Worm (Caenorhabditis elegans) whole organism, young adult: ENCODE measurements around the gene F33E11.2.

Experiments
- C17E4.6 ChIP-seq: fragments of 200-800 bp; sonication (Bioruptor generic); IDR thresholded peaks from 2 replicates; pipeline ENCODE4 v1.3.6; 2022; ENCODE audit warnings: missing genetic modification reagents, missing genetic modification characterization, missing compliant biosample characterization
- F33H1.4 ChIP-seq: fragments of 200-800 bp; sonication (Bioruptor generic); IDR thresholded peaks from 2 replicates; pipeline ENCODE4 v1.3.6; 2022; ENCODE audit warnings: missing genetic modification reagents, missing genetic modification characterization, missing compliant biosample characterization
- F37B4.10 ChIP-seq: fragments of 200-800 bp; sonication (Bioruptor generic); IDR thresholded peaks from 2 replicates; pipeline ENCODE4 v1.3.6; 2022; ENCODE audit warnings: missing genetic modification characterization, missing compliant biosample characterization
- F49E8.2 ChIP-seq: sonication (generic microtip); optimal IDR thresholded peaks from 3 replicates; lab custom pipeline; 2017; ENCODE audit warnings: missing genetic modification characterization, mild to moderate bottlenecking, missing compliant biosample characterization, antibody characterized with exemption, moderate library complexity; ENCODE audit not compliant: insufficient read depth
- F55B11.4 ChIP-seq: sonication (generic microtip); optimal IDR thresholded peaks from 2 replicates; lab custom pipeline; 2016; ENCODE audit warnings: missing compliant biosample characterization, missing genetic modification characterization, borderline replicate concordance; ENCODE audit not compliant: insufficient read depth
- F57A8.1 ChIP-seq: fragments of 200-800 bp; sonication (Bioruptor generic); optimal IDR thresholded peaks from 2 replicates; lab custom pipeline; 2018; ENCODE audit warnings: mild to moderate bottlenecking, missing genetic modification characterization, moderate library complexity, missing compliant biosample characterization
- F57C9.4 ChIP-seq: sonication (generic microtip); optimal IDR thresholded peaks from 2 replicates; lab custom pipeline; 2017; ENCODE audit warnings: mild to moderate bottlenecking, missing genetic modification characterization, missing compliant biosample characterization
- K12H6.12 ChIP-seq: fragments of 200-800 bp; sonication (Bioruptor generic); optimal IDR thresholded peaks from 2 replicates; lab custom pipeline; 2018; ENCODE audit warnings: mild to moderate bottlenecking, missing genetic modification characterization, missing compliant biosample characterization
- Y53F4B.3 ChIP-seq: fragments of 200-800 bp; sonication (Bioruptor generic); IDR thresholded peaks from 2 replicates; pipeline ENCODE4 v1.3.6; 2022; ENCODE audit warnings: missing genetic modification reagents, missing genetic modification characterization, missing compliant biosample characterization
- Y67H2A.10 ChIP-seq: fragments of 200-800 bp; sonication (Bioruptor generic); conservative IDR thresholded peaks from 2 replicates; pipeline ENCODE4 v1.3.6; 2022; ENCODE audit warnings: missing genetic modification reagents, missing genetic modification characterization, missing compliant biosample characterization
- ama-1 ChIP-seq, 3 experiments: fragments of 150-350 bp in 1 of 3; sonication (generic microtip) in 2 of 3; optimal IDR thresholded peaks; 2 replicates each; lab custom pipeline; 2014 to 2018; ENCODE audit warnings: missing biosample characterization in 2 of 3, missing genetic modification characterization in 2 of 3, missing genetic modification reagents in 2 of 3
- aptf-3 ChIP-seq: fragments of 200-800 bp; sonication (Bioruptor generic); IDR thresholded peaks from 2 replicates; pipeline ENCODE4 v1.3.6; 2022; ENCODE audit warnings: missing genetic modification characterization, missing compliant biosample characterization
- athp-1 ChIP-seq: sonication (generic microtip); optimal IDR thresholded peaks from 2 replicates; lab custom pipeline; 2017; ENCODE audit warnings: mild to moderate bottlenecking, missing genetic modification characterization, missing compliant biosample characterization
- attf-3 ChIP-seq: fragments of 200-800 bp; sonication (Bioruptor generic); conservative IDR thresholded peaks from 2 replicates; pipeline ENCODE4 v1.3.6; 2022; ENCODE audit warnings: missing genetic modification reagents, missing genetic modification characterization, missing compliant biosample characterization
- ceh-100 ChIP-seq: fragments of 200-800 bp; sonication (Bioruptor generic); IDR thresholded peaks from 2 replicates; pipeline ENCODE4 v1.3.6; 2022; ENCODE audit warnings: missing genetic modification reagents, missing genetic modification characterization, missing compliant biosample characterization
- ceh-27 ChIP-seq: fragments of 200-800 bp; sonication (Bioruptor generic); optimal IDR thresholded peaks from 2 replicates; lab custom pipeline; 2018; ENCODE audit warnings: mild to moderate bottlenecking, missing genetic modification characterization, moderate library complexity, missing compliant biosample characterization
- ceh-58 ChIP-seq: fragments of 200-800 bp; sonication (Bioruptor generic); IDR thresholded peaks from 2 replicates; pipeline ENCODE4 v1.3.6; 2022; ENCODE audit warnings: missing genetic modification characterization, missing compliant biosample characterization
- dox-1 ChIP-seq: fragments of 200-800 bp; sonication (Bioruptor generic); IDR thresholded peaks from 2 replicates; pipeline ENCODE4 v1.3.6; 2022; ENCODE audit warnings: missing genetic modification reagents, missing genetic modification characterization, missing compliant biosample characterization
- dpl-1 ChIP-seq: fragments of 150-350 bp; optimal IDR thresholded peaks from 2 replicates; lab custom pipeline; 2014; ENCODE audit warnings: missing biosample characterization, missing genetic modification reagents, missing genetic modification characterization
- egl-18 ChIP-seq: fragments of 200-800 bp; sonication (Bioruptor generic); IDR thresholded peaks from 2 replicates; pipeline ENCODE4 v1.3.6; 2022; ENCODE audit warnings: missing genetic modification reagents, missing genetic modification characterization, missing compliant biosample characterization
- egrh-3 ChIP-seq: fragments of 200-800 bp; sonication (Bioruptor generic); IDR thresholded peaks from 2 replicates; pipeline ENCODE4 v1.3.6; 2022; ENCODE audit warnings: missing genetic modification reagents, missing genetic modification characterization, missing compliant biosample characterization
- fkh-3 ChIP-seq: sonication (generic microtip); optimal IDR thresholded peaks from 2 replicates; lab custom pipeline; 2016; ENCODE audit warnings: mild to moderate bottlenecking, missing genetic modification characterization, missing compliant biosample characterization
- him-1 ChIP-seq: sonication (generic microtip); optimal IDR thresholded peaks from 2 replicates; lab custom pipeline; 2016; ENCODE audit warnings: missing genotype, missing genetic modification reagents, missing genetic modification characterization, missing compliant biosample characterization
- hmg-1.2 ChIP-seq: fragments of 200-800 bp; sonication (Bioruptor generic); IDR thresholded peaks from 2 replicates; pipeline ENCODE4 v1.3.6; 2022; ENCODE audit warnings: missing genetic modification reagents, missing genetic modification characterization, missing compliant biosample characterization
- hrde-1 ChIP-seq: sonication (generic microtip); optimal IDR thresholded peaks from 2 replicates; lab custom pipeline; 2016; ENCODE audit warnings: missing genetic modification characterization, mild to moderate bottlenecking, missing compliant biosample characterization, moderate library complexity, missing genotype, missing genetic modification reagents, borderline replicate concordance
- hsf-1 ChIP-seq: fragments of 200-800 bp; sonication (Bioruptor generic); IDR thresholded peaks from 2 replicates; pipeline ENCODE4 v1.3.6; 2022; ENCODE audit warnings: missing genetic modification reagents, missing genetic modification characterization, missing compliant biosample characterization
- let-526 ChIP-seq: fragments of 200-800 bp; sonication (Bioruptor generic); IDR thresholded peaks from 2 replicates; pipeline ENCODE4 v1.3.6; 2022; ENCODE audit warnings: missing genetic modification reagents, missing genetic modification characterization, missing compliant biosample characterization
- let-607 ChIP-seq, 2 experiments: fragments of 200-800 bp in 1 of 2; sonication (Bioruptor generic) in 1 of 2; sonication (generic microtip) in 1 of 2; optimal IDR thresholded peaks; 2 replicates each; lab custom pipeline; 2016 to 2018; ENCODE audit warnings: mild to moderate bottlenecking in 2 of 2, missing compliant biosample characterization in 2 of 2, missing genetic modification characterization in 2 of 2, moderate library complexity in 2 of 2, missing genotype in 1 of 2
- lin-26 ChIP-seq: fragments of 200-800 bp; sonication (Bioruptor generic); IDR thresholded peaks from 2 replicates; pipeline ENCODE4 v1.3.6; 2022; ENCODE audit warnings: missing genetic modification reagents, missing genetic modification characterization, missing compliant biosample characterization
- lin-40 ChIP-seq: sonication (generic microtip); optimal IDR thresholded peaks from 2 replicates; lab custom pipeline; 2016; ENCODE audit warnings: missing genetic modification characterization, mild to moderate bottlenecking, missing compliant biosample characterization, missing genotype, missing genetic modification reagents
- lin-54 ChIP-seq: fragments of 200-800 bp; sonication (Bioruptor generic); optimal IDR thresholded peaks from 2 replicates; lab custom pipeline; 2018; ENCODE audit warnings: mild to moderate bottlenecking, missing genetic modification characterization, missing compliant biosample characterization
- madf-10 ChIP-seq: sonication (generic microtip); optimal IDR thresholded peaks from 2 replicates; lab custom pipeline; 2016; ENCODE audit warnings: mild to moderate bottlenecking, missing genetic modification characterization, missing compliant biosample characterization
- mcd-1 ChIP-seq: fragments of 200-800 bp; sonication (Bioruptor generic); IDR thresholded peaks from 2 replicates; pipeline ENCODE4 v1.3.6; 2022; ENCODE audit warnings: missing genetic modification reagents, missing genetic modification characterization, missing compliant biosample characterization
- mel-28 ChIP-seq: sonication (generic microtip); optimal IDR thresholded peaks from 2 replicates; lab custom pipeline; 2016; ENCODE audit warnings: borderline replicate concordance, mild to moderate bottlenecking, missing genetic modification characterization, missing compliant biosample characterization
- nhr-80 ChIP-seq: sonication (generic microtip); optimal IDR thresholded peaks from 2 replicates; lab custom pipeline; 2016; ENCODE audit warnings: missing genetic modification characterization, missing compliant biosample characterization
- pha-4 ChIP-seq: fragments of 150-350 bp; sonication (generic microtip); optimal IDR thresholded peaks from 2 replicates; lab custom pipeline; 2014; ENCODE audit warnings: missing biosample characterization, missing genetic modification reagents, missing genetic modification characterization
- rcor-1 ChIP-seq: fragments of 200-800 bp; sonication (Bioruptor generic); IDR thresholded peaks from 2 replicates; pipeline ENCODE4 v1.3.6; 2022; ENCODE audit warnings: missing genetic modification reagents, missing genetic modification characterization, missing compliant biosample characterization
- repo-1 ChIP-seq: sonication (generic microtip); optimal IDR thresholded peaks from 2 replicates; lab custom pipeline; 2017; ENCODE audit warnings: mild to moderate bottlenecking, missing genetic modification characterization, missing compliant biosample characterization
- snpc-1.1 ChIP-seq: sonication (generic microtip); optimal IDR thresholded peaks from 2 replicates; lab custom pipeline; 2017; ENCODE audit warnings: missing genetic modification characterization, mild to moderate bottlenecking, missing compliant biosample characterization, antibody characterized with exemption, moderate library complexity, missing genotype, missing genetic modification reagents; ENCODE audit not compliant: insufficient read depth
- snpc-1.3 ChIP-seq: sonication (generic microtip); optimal IDR thresholded peaks from 2 replicates; lab custom pipeline; 2017; ENCODE audit warnings: missing genetic modification characterization, mild to moderate bottlenecking, missing compliant biosample characterization, antibody characterized with exemption, moderate library complexity, missing genotype, missing genetic modification reagents; ENCODE audit not compliant: insufficient read depth
- zfh-2 ChIP-seq: fragments of 200-800 bp; sonication (Bioruptor generic); conservative IDR thresholded peaks from 2 replicates; pipeline ENCODE4 v1.3.6; 2022; ENCODE audit warnings: missing genetic modification reagents, missing genetic modification characterization, missing compliant biosample characterization
- ztf-22 ChIP-seq: fragments of 200-800 bp; sonication (Bioruptor generic); optimal IDR thresholded peaks from 2 replicates; lab custom pipeline; 2018; ENCODE audit warnings: mild to moderate bottlenecking, missing genetic modification characterization, moderate library complexity, missing compliant biosample characterization
- ztf-25 ChIP-seq: fragments of 200-800 bp; sonication (Bioruptor generic); IDR thresholded peaks from 2 replicates; pipeline ENCODE4 v1.3.6; 2022; ENCODE audit warnings: missing genetic modification reagents, missing genetic modification characterization, missing compliant biosample characterization

F33E11.2 gene

DNA sequence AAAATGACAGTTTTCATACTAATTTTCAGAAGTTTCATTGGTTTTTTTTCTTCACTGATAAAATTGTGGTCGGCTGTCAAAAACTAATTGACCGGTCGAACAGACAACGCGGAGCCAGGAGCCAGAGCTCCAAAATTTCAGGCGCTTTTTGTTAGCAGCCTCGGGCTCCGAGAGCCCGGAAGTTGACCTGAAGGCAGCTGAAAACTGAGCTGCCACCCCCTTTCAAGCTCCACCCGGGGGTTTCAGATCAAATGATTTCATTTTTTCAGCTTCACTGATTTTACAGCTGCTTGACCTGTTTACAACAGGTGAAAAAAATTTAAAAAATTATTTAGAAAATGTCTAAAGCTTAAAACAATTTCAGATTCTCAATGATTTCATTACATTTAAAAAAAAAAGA, 44.6 kb downstream of the F33E11.2 start:
- TF ChIP-seq pha-4 (no peak), ztf-25 (GFP tag; lab: Robert Waterston, UW) (no peak), ztf-22 (no peak), rcor-1 (no peak), let-607 (tag; optimal IDR thresholded peaks at IDR 0.05; lab: Kevin White, UChicago) (no peak), F57C9.4 (no peak), snpc-1.1 (tag; lab: Kevin White, UChicago) (no peak), lin-26 (no peak), fkh-3 (no peak), dox-1 (GFP tag; lab: Robert Waterston, UW) (no peak), mcd-1 (GFP tag; lab: Robert Waterston, UW) (no peak), F55B11.4 (tag; lab: Kevin White, UChicago) (no peak), zfh-2 (GFP tag; lab: Robert Waterston, UW) (peak; percentile 64), nhr-80 (tag; lab: Kevin White, UChicago) (peak; percentile 25), aptf-3 (GFP tag; lab: Robert Waterston, UW) (no peak), egrh-3 (GFP tag; lab: Robert Waterston, UW) (peak; percentile 31; the same call in 1 of the 2 replicates), let-526 (GFP tag; lab: Robert Waterston, UW) (no peak), lin-40 (no peak), ceh-27 (GFP tag; lab: Kevin White, UChicago) (no peak), dpl-1 (GFP tag; lab: Kevin White, UChicago) (no peak), F49E8.2 (tag; lab: Kevin White, UChicago) (no peak), C17E4.6 (GFP tag; lab: Robert Waterston, UW) (no peak), hrde-1 (tag; lab: Kevin White, UChicago) (no peak)
- TF ChIP-seq, all 124 proteins: peak for 3

ce11 chrV:343128-343527, 45.4 kb downstream of the F33E11.2 start, which contains the start of gene wago-10:
Gene wago-10 (plus strand): TSS chrV:343428.
- TF ChIP-seq fkh-3, result no peak
- TF ChIP-seq egl-18 (GFP tag; lab: Robert Waterston, UW), result 0 out of 2 replicates have a peak, but pooled peaks have one; percentile 31
- TF ChIP-seq, all 124 proteins: peak for 1

DNA sequence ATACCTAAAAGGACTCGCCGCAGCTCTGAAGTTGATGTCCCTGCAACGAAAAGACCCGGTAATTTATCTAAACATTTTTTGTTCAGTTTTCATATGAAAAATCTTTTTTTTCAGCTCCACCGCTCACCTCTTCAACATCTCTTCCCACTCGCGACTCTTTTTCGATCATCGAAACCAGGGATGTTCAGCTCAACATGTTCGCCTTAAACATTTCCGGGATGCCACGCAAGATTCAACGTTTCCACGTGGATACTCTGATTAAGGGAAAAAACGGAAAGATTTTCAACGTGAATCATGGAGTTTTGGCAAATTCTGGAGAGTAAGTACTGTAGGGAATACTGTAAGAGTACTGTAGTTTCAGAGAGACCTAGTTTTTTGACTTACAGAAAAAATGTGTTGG, 45.8 kb downstream of the F33E11.2 start:
- no peak for TF ChIP-seq athp-1 (tag; lab: Kevin White, UChicago)
- TF ChIP-seq Y67H2A.10 (GFP tag; lab: Robert Waterston, UW), result no peak
- TF ChIP-seq him-1 (tag; lab: Kevin White, UChicago), result no peak
- TF ChIP-seq nhr-80 (tag; lab: Kevin White, UChicago), result no peak
- no peak for TF ChIP-seq rcor-1
- TF ChIP-seq egl-18 (GFP tag; lab: Robert Waterston, UW), result no peak
- no peak for TF ChIP-seq ceh-100
- no peak for TF ChIP-seq F33H1.4 (GFP tag; lab: Robert Waterston, UW)
- TF ChIP-seq Y53F4B.3 (GFP tag; lab: Robert Waterston, UW), result no peak
- TF ChIP-seq snpc-1.3 (tag; lab: Kevin White, UChicago), result no peak
- TF ChIP-seq K12H6.12 (tag; lab: Kevin White, UChicago), result no peak
- no peak for TF ChIP-seq F55B11.4 (tag; lab: Kevin White, UChicago)

ce11 chrV:346005-346404, 48.3 kb downstream of the F33E11.2 start:
- no peak for TF ChIP-seq repo-1 (tag; lab: Kevin White, UChicago)
- TF ChIP-seq ceh-58 (GFP tag; lab: Robert Waterston, UW), result no peak
- no peak for TF ChIP-seq F37B4.10 (GFP tag; lab: Robert Waterston, UW)
- TF ChIP-seq athp-1 (tag; lab: Kevin White, UChicago), result no peak
- TF ChIP-seq ama-1 (optimal IDR thresholded peaks at IDR 0.05; lab: Kevin White, UChicago), result no peak
- no peak for TF ChIP-seq ama-1 (GFP tag; optimal IDR thresholded peaks at IDR 0.05; lab: Kevin White, UChicago)
- no peak for TF ChIP-seq zfh-2 (GFP tag; lab: Robert Waterston, UW)
- no peak for TF ChIP-seq F57A8.1 (GFP tag; lab: Kevin White, UChicago)
- TF ChIP-seq hmg-1.2 (GFP tag; lab: Robert Waterston, UW), result no peak
- TF ChIP-seq ceh-27 (GFP tag; lab: Kevin White, UChicago), result no peak
- no peak for TF ChIP-seq attf-3
- no peak for TF ChIP-seq madf-10
- TF ChIP-seq hsf-1, result no peak
- TF ChIP-seq lin-54 (GFP tag; lab: Kevin White, UChicago), result no peak
- TF ChIP-seq mel-28 (tag; lab: Kevin White, UChicago), result no peak
